Worm (Caenorhabditis elegans) whole organism, L3 larva: ENCODE results near the gene col-3.

Source experiments
- ceh-16 ChIP-seq: sonication (generic microtip); optimal IDR thresholded peaks from 2 replicates; lab custom pipeline; 2017; ENCODE audit warnings: missing biosample characterization, missing genetic modification characterization
- fos-1 ChIP-seq: fragments of 150-350 bp; optimal IDR thresholded peaks from 2 replicates; lab custom pipeline; 2014; ENCODE audit warnings: missing biosample characterization, missing genetic modification characterization
- lin-39 ChIP-seq: fragments of 150-350 bp; optimal IDR thresholded peaks from 2 replicates; lab custom pipeline; 2018; ENCODE audit warnings: missing biosample characterization, missing genetic modification reagents, missing genetic modification characterization
- skn-1 ChIP-seq: fragments of 150-350 bp; optimal IDR thresholded peaks from 2 replicates; lab custom pipeline; 2014; ENCODE audit warnings: missing biosample characterization, missing genetic modification characterization
- ztf-11 ChIP-seq: fragments of 150-350 bp; optimal IDR thresholded peaks from 2 replicates; lab custom pipeline; 2014; ENCODE audit warnings: missing biosample characterization, missing genetic modification characterization

ce11 chrIV:8844457-8844856 lies 19.9 kb downstream of the col-3 start, which contains the start of gene T11B7.2:
- no peak for TF ChIP-seq ztf-11
- no peak for TF ChIP-seq fos-1 (tag; lab: Kevin White, UChicago)
- no peak for TF ChIP-seq skn-1 (tag; lab: Kevin White, UChicago)
- TF ChIP-seq lin-39 (tag; lab: Kevin White, UChicago) = no peak
- no peak for TF ChIP-seq ceh-16 (tag; lab: Kevin White, UChicago)
